Fruit fly (Drosophila melanogaster): ENCODE data around the gene Ror.

Ror gene

dm6 chr2L:10226213-10226723, 25.4 kb upstream of the Ror start:
- TF ChIP-seq pan (optimal IDR thresholded peaks at IDR 0.05) (no peak), psq (optimal IDR thresholded peaks at IDR 0.05) (no peak), EcR (GFP tag; optimal IDR thresholded peaks at IDR 0.05) (no peak), CG8478 (optimal IDR thresholded peaks at IDR 0.05) (no peak)

- TF ChIP-seq Dll (optimal IDR thresholded peaks at IDR 0.05) (no peak), usp (GFP tag; optimal IDR thresholded peaks at IDR 0.05) (no peak), EcR (GFP tag; optimal IDR thresholded peaks at IDR 0.05) (no peak), psq (optimal IDR thresholded peaks at IDR 0.05) (no peak), pan (optimal IDR thresholded peaks at IDR 0.05) (no peak), CG8478 (optimal IDR thresholded peaks at IDR 0.05) (no peak)
These were observed 24.8 kb upstream of the Ror start, which contains the start of gene CG5708 for dm6 chr2L:10226724-10227407. Gene CG5708 (minus strand): TSS chr2L:10226808.

dm6 chr2L:10230455-10230854, 21.2 kb upstream of the Ror start:
- TF ChIP-seq pan (optimal IDR thresholded peaks at IDR 0.05) = no peak
- no peak for TF ChIP-seq EcR (GFP tag; optimal IDR thresholded peaks at IDR 0.05)
- TF ChIP-seq usp (GFP tag; optimal IDR thresholded peaks at IDR 0.05) = no peak
- no peak for TF ChIP-seq CG8478 (optimal IDR thresholded peaks at IDR 0.05)
- TF ChIP-seq psq (optimal IDR thresholded peaks at IDR 0.05) = no peak
- no peak for TF ChIP-seq Dll (optimal IDR thresholded peaks at IDR 0.05)

dm6 chr2L:10231092-10231494, 20.6 kb upstream of the Ror start:
- no peak for TF ChIP-seq psq (optimal IDR thresholded peaks at IDR 0.05)
- TF ChIP-seq EcR (GFP tag; optimal IDR thresholded peaks at IDR 0.05) = no peak
- no peak for TF ChIP-seq Dll (optimal IDR thresholded peaks at IDR 0.05)
- TF ChIP-seq usp (GFP tag; optimal IDR thresholded peaks at IDR 0.05) = no peak
- TF ChIP-seq pan (optimal IDR thresholded peaks at IDR 0.05) = no peak
- TF ChIP-seq CG8478 (optimal IDR thresholded peaks at IDR 0.05) = no peak

dm6 chr2L:10231510-10231909, 20.1 kb upstream of the Ror start, which contains the start of gene ova:
Gene ova (minus strand): TSS chr2L:10231692.
- no peak for TF ChIP-seq pan (optimal IDR thresholded peaks at IDR 0.05)
- TF ChIP-seq EcR (GFP tag; optimal IDR thresholded peaks at IDR 0.05) = no peak
- TF ChIP-seq Dll (optimal IDR thresholded peaks at IDR 0.05) = no peak
- no peak for TF ChIP-seq psq (optimal IDR thresholded peaks at IDR 0.05)
- no peak for TF ChIP-seq CG8478 (optimal IDR thresholded peaks at IDR 0.05)
- TF ChIP-seq usp (GFP tag; optimal IDR thresholded peaks at IDR 0.05) = no peak

- TF ChIP-seq psq (optimal IDR thresholded peaks at IDR 0.05) (no peak), CG8478 (optimal IDR thresholded peaks at IDR 0.05) (no peak), usp (GFP tag; optimal IDR thresholded peaks at IDR 0.05) (no peak), pan (optimal IDR thresholded peaks at IDR 0.05) (no peak), Dll (optimal IDR thresholded peaks at IDR 0.05) (no peak)
These were observed 19.4 kb upstream of the Ror start, which contains the start of gene eEF1delta for dm6 chr2L:10232152-10232816. Gene eEF1delta (plus strand): TSS chr2L:10232507.

dm6 chr2L:10232827-10233226, 18.8 kb upstream of the Ror start:
- TF ChIP-seq Dll (optimal IDR thresholded peaks at IDR 0.05) = no peak
- TF ChIP-seq psq (optimal IDR thresholded peaks at IDR 0.05) = no peak
- no peak for TF ChIP-seq usp (GFP tag; optimal IDR thresholded peaks at IDR 0.05)
- TF ChIP-seq pan (optimal IDR thresholded peaks at IDR 0.05) = no peak
- no peak for TF ChIP-seq CG8478 (optimal IDR thresholded peaks at IDR 0.05)
- no peak for TF ChIP-seq EcR (GFP tag; optimal IDR thresholded peaks at IDR 0.05)

dm6 chr2L:10237725-10238446, 13.8 kb upstream of the Ror start, which contains the start of gene mthl15:
Gene mthl15 (minus strand): TSS chr2L:10238317.
- TF ChIP-seq CG8478 (optimal IDR thresholded peaks at IDR 0.05) (no peak), Dll (optimal IDR thresholded peaks at IDR 0.05) (no peak), psq (optimal IDR thresholded peaks at IDR 0.05) (no peak), pan (optimal IDR thresholded peaks at IDR 0.05) (peak; percentile 8)

dm6 chr2L:10238726-10239652, 12.7 kb upstream of the Ror start, which contains the start of gene me31B:
Gene me31B (plus strand): TSS chr2L:10239341.
- TF ChIP-seq pan (optimal IDR thresholded peaks at IDR 0.05) = no peak
- TF ChIP-seq usp (GFP tag; optimal IDR thresholded peaks at IDR 0.05) = no peak
- TF ChIP-seq Dll (optimal IDR thresholded peaks at IDR 0.05) = no peak
- TF ChIP-seq EcR (GFP tag; optimal IDR thresholded peaks at IDR 0.05) = no peak
- no peak for TF ChIP-seq CG8478 (optimal IDR thresholded peaks at IDR 0.05)
- TF ChIP-seq psq (optimal IDR thresholded peaks at IDR 0.05) = no peak

- TF ChIP-seq pan (optimal IDR thresholded peaks at IDR 0.05) (no peak), usp (GFP tag; optimal IDR thresholded peaks at IDR 0.05) (no peak), psq (optimal IDR thresholded peaks at IDR 0.05) (no peak), Dll (optimal IDR thresholded peaks at IDR 0.05) (no peak), EcR (GFP tag; optimal IDR thresholded peaks at IDR 0.05) (no peak), CG8478 (optimal IDR thresholded peaks at IDR 0.05) (no peak)
These were observed 4.9 kb upstream of the Ror start, which contains the start of gene chico for dm6 chr2L:10246785-10247190. Gene chico (minus strand): TSS chr2L:10247078.

Measured in whole organism.